Worm (Caenorhabditis elegans) whole organism, L3 larva: ENCODE results near the gene cgp-1.

Experiments
- nhr-11 ChIP-seq: fragments of 150-350 bp; optimal IDR thresholded peaks from 2 replicates; lab custom pipeline; 2014; ENCODE audit warnings: missing biosample characterization, missing genetic modification characterization
- unc-62 ChIP-seq: fragments of 150-350 bp; sonication (generic microtip); optimal IDR thresholded peaks from 4 replicates; lab custom pipeline; 2014; ENCODE audit warnings: missing biosample characterization, missing genetic modification reagents, missing genetic modification characterization

DNA sequence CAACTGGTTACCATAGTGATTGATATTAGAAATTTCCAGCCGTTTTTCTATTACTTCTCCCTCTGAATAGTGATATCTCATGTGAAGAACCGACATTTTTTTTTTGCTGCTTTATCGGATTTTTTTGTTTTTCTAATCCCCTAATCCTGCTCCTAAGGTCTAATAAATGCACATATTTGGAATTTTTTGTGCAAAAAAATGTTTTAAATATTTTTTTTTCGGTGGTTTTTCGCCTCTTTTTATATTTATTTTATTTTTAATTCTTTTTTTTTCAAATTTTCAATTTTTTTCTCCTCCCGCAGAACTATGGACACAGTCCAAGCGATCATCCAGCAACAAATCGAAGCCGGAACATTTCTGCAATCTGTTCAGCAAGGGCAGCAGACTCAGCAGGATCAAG lies 44.1 kb upstream of the cgp-1 start, which contains the start of gene Y108G3AL.2:
- TF ChIP-seq nhr-11 (tag; lab: Kevin White, UChicago), result no peak
- no peak for TF ChIP-seq unc-62 (GFP tag; lab: Kevin White, UChicago)
